Worm (Caenorhabditis elegans): ENCODE measurements around the gene K12H6.5.

DNA sequence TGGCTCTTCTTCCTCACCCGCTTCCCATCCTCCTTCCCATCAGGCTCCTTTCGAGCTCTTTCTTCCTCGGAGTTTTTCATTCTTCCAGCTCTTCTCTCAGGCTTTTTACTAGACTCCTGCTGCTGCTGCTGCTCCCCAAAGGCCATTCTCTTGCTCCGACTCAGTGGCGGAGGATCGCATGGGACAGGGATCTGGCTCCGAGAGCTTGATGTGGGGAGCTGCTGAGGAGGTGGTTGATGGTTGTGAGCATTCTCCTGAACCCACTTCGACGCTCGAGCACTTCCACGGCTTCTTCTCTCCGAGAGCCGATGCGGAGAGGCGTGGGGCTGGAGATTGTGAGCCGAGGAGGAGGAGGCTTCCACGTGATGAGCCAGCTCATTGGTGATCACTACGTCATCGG, 40.2 kb downstream of the K12H6.5 start:
- TF ChIP-seq him-1 (tag; optimal IDR thresholded peaks at IDR 0.05): no peak
- TF ChIP-seq dao-5 (tag; optimal IDR thresholded peaks at IDR 0.05): no peak

Data from whole organism, L4/young adult.